Fruit fly (Drosophila melanogaster) whole organism, adult: ENCODE measurements around the gene Myo10A.

ENCODE experiments used
- CG11617 ChIP-seq: fragments of 200-800 bp; sonication (Bioruptor generic); optimal IDR thresholded peaks from 2 replicates; lab custom pipeline; 2017; ENCODE audit warnings: mild to moderate bottlenecking, missing biosample characterization, missing genetic modification reagents, missing genetic modification characterization
- CG5204 ChIP-seq: fragments of 200-800 bp; sonication (Bioruptor generic); optimal IDR thresholded peaks from 2 replicates; lab custom pipeline; 2016; ENCODE audit warnings: missing biosample characterization, missing genetic modification characterization
- CG7045 ChIP-seq: fragments of 200-800 bp; sonication (Bioruptor generic); optimal IDR thresholded peaks from 2 replicates; lab custom pipeline; 2017; ENCODE audit warnings: missing biosample characterization, mild to moderate bottlenecking, missing genetic modification characterization
- Crg-1 ChIP-seq: fragments of 200-800 bp; sonication (Bioruptor generic); optimal IDR thresholded peaks from 2 replicates; lab custom pipeline; 2016; ENCODE audit warnings: missing biosample characterization, missing genetic modification characterization
- Mnt ChIP-seq: fragments of 200-800 bp; sonication (Bioruptor generic); optimal IDR thresholded peaks from 2 replicates; lab custom pipeline; 2016; ENCODE audit warnings: missing biosample characterization, mild to moderate bottlenecking, missing genetic modification characterization
- cic ChIP-seq: fragments of 200-800 bp; sonication (Bioruptor generic); optimal IDR thresholded peaks from 2 replicates; lab custom pipeline; 2017; ENCODE audit warnings: missing biosample characterization, mild to moderate bottlenecking, missing genetic modification characterization, moderate library complexity
- cnc ChIP-seq, 2 experiments: fragments of >200 bp; optimal IDR thresholded peaks; 2 replicates each; lab custom pipeline; 2017
- kay ChIP-seq: fragments of 200-800 bp; sonication (Bioruptor generic); peaks from one replicate; lab custom pipeline; 2016; ENCODE audit warnings: missing biosample characterization, missing genetic modification characterization, borderline replicate concordance
- toe ChIP-seq: fragments of 200-800 bp; sonication (Bioruptor generic); optimal IDR thresholded peaks from 2 replicates; lab custom pipeline; 2016; ENCODE audit warnings: missing biosample characterization, missing genetic modification characterization

dm6 chrX:10889955-10890617 is 40.6 kb upstream of the Myo10A start:
- TF ChIP-seq toe (GFP tag; lab: Kevin White, UChicago) (no peak), Crg-1 (GFP tag; lab: Kevin White, UChicago) (no peak), CG11617 (GFP tag; lab: Kevin White, UChicago) (no peak), kay (GFP tag; lab: Kevin White, UChicago) (no peak), Mnt (GFP tag; lab: Kevin White, UChicago) (peak; percentile 25), CG5204 (no peak), cic (GFP tag; lab: Kevin White, UChicago) (no peak), CG7045 (GFP tag; lab: Kevin White, UChicago) (no peak), cnc (optimal IDR thresholded peaks at IDR 0.05; lab: Kevin White, UChicago) (no peak)
